Worm (Caenorhabditis elegans): ENCODE measurements around the gene best-17.
A peak's percentile ranks its signal among the peaks of the same experiment; 100 is the strongest.

The best-17 gene

DNA sequence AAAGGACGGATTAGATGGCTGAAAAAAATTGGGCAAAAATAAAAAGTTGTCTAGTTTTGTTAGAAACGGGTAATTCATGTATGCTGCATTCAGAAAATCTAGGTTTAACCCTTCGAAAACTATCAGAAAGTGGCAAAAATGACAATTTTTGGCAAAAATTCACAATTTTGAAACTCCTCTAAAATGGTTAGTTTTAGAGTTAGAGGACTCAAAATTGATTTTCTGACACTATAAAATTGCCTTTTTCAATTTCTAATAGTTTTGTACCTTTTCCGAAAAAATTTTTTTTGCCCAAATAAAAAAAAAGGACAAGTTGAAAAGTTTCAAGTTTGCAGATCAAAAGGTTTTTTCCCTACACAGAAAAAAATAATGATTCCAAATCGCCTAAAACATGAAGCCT, 32.9 kb downstream of the best-17 start:
- TF ChIP-seq unc-39 (tag; optimal IDR thresholded peaks at IDR 0.05): no peak
- TF ChIP-seq M03D4.4 (tag; optimal IDR thresholded peaks at IDR 0.05): no peak
- no peak for TF ChIP-seq lin-13 (tag; optimal IDR thresholded peaks at IDR 0.05)
- TF ChIP-seq hlh-1 (tag; optimal IDR thresholded peaks at IDR 0.05): no peak
- no peak for TF ChIP-seq unc-62 (GFP tag; optimal IDR thresholded peaks at IDR 0.05)
- no peak for TF ChIP-seq ham-2 (GFP tag; optimal IDR thresholded peaks at IDR 0.05)
- TF ChIP-seq mab-5 (tag; optimal IDR thresholded peaks at IDR 0.05): no peak
- TF ChIP-seq ces-1 (GFP tag; optimal IDR thresholded peaks at IDR 0.05): no peak
- TF ChIP-seq lin-32 (GFP tag; optimal IDR thresholded peaks at IDR 0.05): no peak
- TF ChIP-seq drap-1 (GFP tag; optimal IDR thresholded peaks at IDR 0.05): no peak

DNA sequence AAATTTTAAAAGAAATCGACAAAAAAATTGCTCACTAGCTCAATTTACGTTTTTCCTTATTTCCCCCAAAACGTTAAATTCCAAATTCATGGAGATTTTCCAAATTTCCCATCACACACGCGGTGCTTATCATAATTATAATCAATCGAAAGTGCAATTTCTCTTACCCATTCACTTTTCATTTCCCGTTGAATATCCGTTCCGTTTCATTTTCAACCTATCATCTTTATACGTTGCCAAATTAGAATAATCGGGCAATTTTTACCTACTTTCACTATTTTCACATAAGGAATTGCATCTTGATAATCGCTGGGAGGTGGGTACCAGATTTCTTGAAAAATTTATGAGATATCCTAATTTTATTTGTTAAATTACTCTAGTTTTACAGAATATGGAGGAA, 40.6 kb downstream of the best-17 start:
- TF ChIP-seq lsy-2 (tag; optimal IDR thresholded peaks at IDR 0.05): no peak
- TF ChIP-seq unc-62 (GFP tag; optimal IDR thresholded peaks at IDR 0.05): no peak
- TF ChIP-seq nhr-76 (tag; optimal IDR thresholded peaks at IDR 0.05): no peak
- peak; percentile 97 for TF ChIP-seq blmp-1 (tag; optimal IDR thresholded peaks at IDR 0.05)
- no peak for TF ChIP-seq mls-2 (tag; optimal IDR thresholded peaks at IDR 0.05)
- TF ChIP-seq sem-2 (GFP tag; optimal IDR thresholded peaks at IDR 0.05): no peak
- no peak for TF ChIP-seq cnd-1 (tag; optimal IDR thresholded peaks at IDR 0.05)
- no peak for TF ChIP-seq sptf-1 (tag; optimal IDR thresholded peaks at IDR 0.05)
- peak; percentile 3 for TF ChIP-seq ham-2 (GFP tag; optimal IDR thresholded peaks at IDR 0.05)
- TF ChIP-seq ceh-39 (tag; optimal IDR thresholded peaks at IDR 0.05): no peak
- TF ChIP-seq bed-3 (GFP tag; optimal IDR thresholded peaks at IDR 0.05): no peak
- TF ChIP-seq ztf-11 (tag; optimal IDR thresholded peaks at IDR 0.05): no peak
- no peak for TF ChIP-seq drap-1 (GFP tag; optimal IDR thresholded peaks at IDR 0.05)
- no peak for TF ChIP-seq nhr-28 (tag; optimal IDR thresholded peaks at IDR 0.05)
- no peak for TF ChIP-seq ceh-43 (GFP tag; optimal IDR thresholded peaks at IDR 0.05)
- TF ChIP-seq mab-5 (tag; optimal IDR thresholded peaks at IDR 0.05): no peak
- TF ChIP-seq mep-1 (tag; optimal IDR thresholded peaks at IDR 0.05): no peak
- TF ChIP-seq elt-3 (tag; optimal IDR thresholded peaks at IDR 0.05): peak; percentile 28
- no peak for TF ChIP-seq unc-39 (tag; optimal IDR thresholded peaks at IDR 0.05)

DNA sequence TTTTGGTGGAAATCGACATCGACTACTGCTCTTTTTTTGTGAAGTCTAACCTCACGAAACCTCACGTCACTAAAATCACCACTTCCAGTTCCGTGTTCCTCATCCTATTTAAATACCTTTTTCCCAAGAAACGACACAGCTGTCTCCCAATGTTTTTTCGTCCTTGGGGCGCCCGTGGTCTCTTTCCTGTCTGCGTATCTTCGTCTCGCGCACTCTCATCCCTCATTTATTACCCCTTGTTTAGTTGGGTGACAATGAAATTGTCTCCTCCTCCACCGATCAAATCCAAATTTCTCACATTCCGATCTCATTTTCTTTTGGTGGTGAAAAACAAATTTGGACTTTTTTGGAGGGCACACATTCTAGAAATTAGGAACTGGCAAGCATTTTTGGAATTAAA, 44.7 kb downstream of the best-17 start:
- TF ChIP-seq nhr-12 (tag; optimal IDR thresholded peaks at IDR 0.05) (no peak), nhr-76 (tag; optimal IDR thresholded peaks at IDR 0.05) (no peak), bed-3 (GFP tag; optimal IDR thresholded peaks at IDR 0.05) (no peak), zip-8 (tag; optimal IDR thresholded peaks at IDR 0.05) (no peak), flh-1 (GFP tag; optimal IDR thresholded peaks at IDR 0.05) (no peak), mab-5 (tag; optimal IDR thresholded peaks at IDR 0.05) (no peak), lsy-2 (tag; optimal IDR thresholded peaks at IDR 0.05) (no peak), ceh-39 (tag; optimal IDR thresholded peaks at IDR 0.05) (no peak), lin-32 (GFP tag; optimal IDR thresholded peaks at IDR 0.05) (no peak), ces-1 (GFP tag; optimal IDR thresholded peaks at IDR 0.05) (no peak), snpc-4 (tag; optimal IDR thresholded peaks at IDR 0.05) (no peak), unc-39 (tag; optimal IDR thresholded peaks at IDR 0.05) (no peak)

DNA sequence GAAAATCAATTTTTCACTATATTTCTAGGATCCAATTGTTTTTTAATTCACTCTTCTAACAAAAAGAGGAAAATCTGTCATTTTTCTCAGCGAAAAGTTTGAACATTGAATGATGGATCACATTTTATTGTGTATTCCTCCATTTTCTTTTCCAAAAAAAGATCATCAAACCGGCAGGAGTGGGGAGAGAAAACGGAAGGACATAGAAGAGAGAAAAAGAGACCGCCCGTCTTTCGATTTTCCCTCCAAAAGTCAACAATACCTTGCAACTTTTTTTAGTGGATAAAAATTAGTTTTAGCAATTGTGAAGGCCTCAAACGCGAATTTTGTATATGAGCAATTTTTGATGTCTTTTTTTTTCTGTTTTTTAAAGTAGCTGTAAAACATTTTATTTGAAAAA, 45.7 kb downstream of the best-17 start:
- TF ChIP-seq nhr-76 (tag; optimal IDR thresholded peaks at IDR 0.05): no peak
- no peak for TF ChIP-seq elt-1 (tag; optimal IDR thresholded peaks at IDR 0.05; ENCODE audit: borderline replicate concordance, insufficient read depth)
- no peak for TF ChIP-seq ztf-11 (tag; optimal IDR thresholded peaks at IDR 0.05)
- no peak for TF ChIP-seq ceh-39 (tag; optimal IDR thresholded peaks at IDR 0.05)

DNA sequence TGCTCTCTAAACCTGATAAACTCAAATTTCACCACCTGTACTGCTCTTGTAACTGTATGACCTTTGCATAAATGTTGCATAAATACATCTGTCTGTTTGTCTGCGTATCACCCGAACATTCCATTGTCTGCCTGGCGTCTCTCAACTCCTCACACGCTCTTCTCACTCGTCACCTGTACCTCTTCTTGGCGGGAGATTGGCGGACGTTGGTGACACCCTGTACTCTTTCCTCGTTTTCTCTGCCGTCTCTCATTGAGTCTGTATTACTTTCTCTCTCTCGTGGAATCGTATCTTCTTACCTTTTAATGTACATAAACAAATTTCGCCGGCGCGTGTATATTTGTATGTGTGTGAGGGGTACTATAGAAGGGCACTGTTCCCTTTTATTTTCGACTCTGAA, 50.6 kb downstream of the best-17 start:
- TF ChIP-seq elt-3 (tag; optimal IDR thresholded peaks at IDR 0.05): no peak
- TF ChIP-seq mep-1 (tag; optimal IDR thresholded peaks at IDR 0.05): peak; percentile 51
- TF ChIP-seq blmp-1 (tag; optimal IDR thresholded peaks at IDR 0.05): no peak
- peak; percentile 63 for TF ChIP-seq unc-62 (GFP tag; optimal IDR thresholded peaks at IDR 0.05)
- peak; percentile 14 for TF ChIP-seq elt-1 (tag; optimal IDR thresholded peaks at IDR 0.05; ENCODE audit: borderline replicate concordance, insufficient read depth)
- no peak for TF ChIP-seq unc-39 (tag; optimal IDR thresholded peaks at IDR 0.05)
- TF ChIP-seq M03D4.4 (tag; optimal IDR thresholded peaks at IDR 0.05): no peak
- TF ChIP-seq ceh-83 (GFP tag; optimal IDR thresholded peaks at IDR 0.05): no peak
- peak; percentile 83 for TF ChIP-seq nhr-2 (tag; optimal IDR thresholded peaks at IDR 0.05)
- peak; percentile 33 for TF ChIP-seq drap-1 (GFP tag; optimal IDR thresholded peaks at IDR 0.05)
- no peak for TF ChIP-seq snpc-4 (tag; optimal IDR thresholded peaks at IDR 0.05)
- no peak for TF ChIP-seq tbx-8 (GFP tag; optimal IDR thresholded peaks at IDR 0.05)
- no peak for TF ChIP-seq zip-8 (tag; optimal IDR thresholded peaks at IDR 0.05)
- no peak for TF ChIP-seq ces-1 (GFP tag; optimal IDR thresholded peaks at IDR 0.05)
- TF ChIP-seq unc-120 (tag; optimal IDR thresholded peaks at IDR 0.05; ENCODE audit: poor library complexity, severe bottlenecking): no peak
- no peak for TF ChIP-seq lin-32 (GFP tag; optimal IDR thresholded peaks at IDR 0.05)
- no peak for TF ChIP-seq ham-2 (GFP tag; optimal IDR thresholded peaks at IDR 0.05)
- peak; percentile 10 for TF ChIP-seq sptf-1 (tag; optimal IDR thresholded peaks at IDR 0.05)
- TF ChIP-seq ceh-39 (tag; optimal IDR thresholded peaks at IDR 0.05): peak; percentile 57
- TF ChIP-seq lin-13 (tag; optimal IDR thresholded peaks at IDR 0.05): no peak
- peak; percentile 84 for TF ChIP-seq pha-4 (tag; optimal IDR thresholded peaks at IDR 0.05)
- TF ChIP-seq nhr-76 (tag; optimal IDR thresholded peaks at IDR 0.05): no peak
- no peak for TF ChIP-seq mls-2 (tag; optimal IDR thresholded peaks at IDR 0.05)
- TF ChIP-seq nhr-237 (tag; optimal IDR thresholded peaks at IDR 0.05): no peak
- no peak for TF ChIP-seq bed-3 (GFP tag; optimal IDR thresholded peaks at IDR 0.05)
- TF ChIP-seq lsy-2 (tag; optimal IDR thresholded peaks at IDR 0.05): peak; percentile 15
- no peak for TF ChIP-seq nhr-28 (tag; optimal IDR thresholded peaks at IDR 0.05)
- no peak for TF ChIP-seq mab-5 (tag; optimal IDR thresholded peaks at IDR 0.05)
- no peak for TF ChIP-seq nhr-12 (tag; optimal IDR thresholded peaks at IDR 0.05)
- TF ChIP-seq hlh-1 (tag; optimal IDR thresholded peaks at IDR 0.05): peak; percentile 46
